ENCODE assay signal across 3 fruit fly cellular contexts in the genomic region with DNA sequence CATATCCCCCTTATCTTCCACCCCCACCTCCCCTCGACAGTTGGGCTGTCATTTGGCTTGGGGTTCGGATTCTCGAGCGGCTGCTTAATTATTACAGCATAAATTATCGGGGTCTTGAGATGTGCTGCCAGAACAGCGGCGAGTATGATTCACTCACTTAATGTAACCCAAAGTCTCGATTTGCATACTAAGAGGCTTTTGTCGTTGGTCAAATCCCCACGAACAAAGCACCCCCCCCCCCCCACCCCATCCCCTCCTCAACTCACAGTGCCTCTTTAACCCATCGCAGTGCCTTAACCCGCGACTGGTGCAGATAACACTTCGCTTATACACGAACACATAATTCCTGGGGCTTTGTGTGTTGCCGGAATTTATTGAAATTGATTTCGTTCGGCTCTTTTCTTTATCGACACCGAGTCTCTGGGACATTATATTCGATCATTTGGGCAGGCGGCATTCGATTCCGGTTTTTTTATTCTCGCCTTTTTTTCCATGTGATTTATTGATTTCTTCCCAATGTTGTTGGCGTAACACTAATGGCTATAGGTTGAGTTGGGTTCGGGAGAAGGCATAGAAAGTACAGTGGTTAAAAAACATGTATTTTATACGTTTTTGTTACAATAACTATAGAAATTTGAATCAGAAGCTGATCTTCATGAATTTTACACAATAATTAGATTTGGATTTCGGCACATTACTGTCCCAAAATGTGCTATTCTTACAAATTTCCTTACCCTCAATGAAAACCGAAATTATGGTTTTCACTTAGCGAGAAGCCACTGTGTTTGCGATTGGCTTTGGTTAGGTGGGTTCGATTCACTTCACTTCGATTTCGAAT.
TF ChIP-seq lines count a peak whose summit lies in the region.

No protein-coding gene starts in this region.

TF ChIP-seq in whole organism, embryonic, 481 proteins besides CTCF, POLR2A, EP300 and RAD21 (continued from another document and continues in another):
- TF ChIP-seq CG18476 (GFP tag; optimal IDR thresholded peaks at IDR 0.05; lab: Kevin White, UChicago) (peak; percentile 3), CG17385 (GFP tag; optimal IDR thresholded peaks at IDR 0.05; lab: Kevin White, UChicago) (peak; percentile 14), crc (GFP tag; optimal IDR thresholded peaks at IDR 0.05; lab: Kevin White, UChicago) (peak; percentile 55), Side (GFP tag; optimal IDR thresholded peaks at IDR 0.05; lab: Kevin White, UChicago) (peak; percentile 51), gfzf (GFP tag; optimal IDR thresholded peaks at IDR 0.05; lab: Kevin White, UChicago) (no peak), Hr3 (GFP tag; optimal IDR thresholded peaks at IDR 0.05; lab: Kevin White, UChicago) (no peak), HLH54F (GFP tag; optimal IDR thresholded peaks at IDR 0.05; lab: Kevin White, UChicago) (peak; percentile 32), CG9215 (GFP tag; IDR thresholded peaks at IDR 0.05; lab: Robert Waterston, UW) (no peak), hth (optimal IDR thresholded peaks at IDR 0.05; lab: Kevin White, UChicago) (no peak), ATbp (GFP tag; optimal IDR thresholded peaks at IDR 0.05; lab: Kevin White, UChicago) (peak; percentile 46), Pdp1 (GFP tag; optimal IDR thresholded peaks at IDR 0.05; lab: Kevin White, UChicago) (peak; percentile 29 to 49), Trl (optimal IDR thresholded peaks at IDR 0.05; lab: Kevin White, UChicago) (no peak), Trl (GFP tag; optimal IDR thresholded peaks at IDR 0.05; lab: Kevin White, UChicago) (peak; percentile 7), D19A (tag; optimal IDR thresholded peaks at IDR 0.05; lab: Kevin White, UChicago) (peak; percentile 68), CG15601 (tag; optimal IDR thresholded peaks at IDR 0.05; lab: Kevin White, UChicago) (peak; percentile 39), CG10366 (GFP tag; IDR thresholded peaks at IDR 0.05; lab: Robert Waterston, UW) (no peak), seq (GFP tag; IDR thresholded peaks at IDR 0.05; lab: Robert Waterston, UW) (0 out of 2 replicates have a peak, but pooled peaks have one; percentile 27), twi (tag; optimal IDR thresholded peaks at IDR 0.05; lab: Kevin White, UChicago) (peak; percentile 43), CG12155 (GFP tag; optimal IDR thresholded peaks at IDR 0.05; lab: Kevin White, UChicago) (peak; percentile 11), CG7786 (GFP tag; optimal IDR thresholded peaks at IDR 0.05; lab: Kevin White, UChicago) (peak; percentile 32), CG14014 (GFP tag; IDR thresholded peaks at IDR 0.05; lab: Robert Waterston, UW) (0 out of 2 replicates have a peak, but pooled peaks have one; percentile 12), CG9817 (tag; optimal IDR thresholded peaks at IDR 0.05; lab: Kevin White, UChicago) (peak; percentile 30), Bteb2 (GFP tag; optimal IDR thresholded peaks at IDR 0.05; lab: Kevin White, UChicago) (peak; percentile 22), en (GFP tag; optimal IDR thresholded peaks at IDR 0.05; lab: Kevin White, UChicago) (peak; percentile 19), Tbp (GFP tag; optimal IDR thresholded peaks at IDR 0.05; lab: Kevin White, UChicago) (no peak), CG32532 (GFP tag; IDR thresholded peaks at IDR 0.05; lab: Robert Waterston, UW) (0 out of 2 replicates have a peak, but pooled peaks have one; percentile 4), sc (optimal IDR thresholded peaks at IDR 0.05; lab: Kevin White, UChicago) (no peak), sc (GFP tag; optimal IDR thresholded peaks at IDR 0.05; lab: Kevin White, UChicago) (peak; percentile 47), CG17912 (GFP tag; optimal IDR thresholded peaks at IDR 0.05; lab: Kevin White, UChicago) (no peak), CG10979 (tag; optimal IDR thresholded peaks at IDR 0.05; lab: Kevin White, UChicago) (peak; percentile 73), dpn (GFP tag; optimal IDR thresholded peaks at IDR 0.05; lab: Kevin White, UChicago) (peak in 1 of 2 experiments; percentile 31), gsb-n (tag; optimal IDR thresholded peaks at IDR 0.05; lab: Kevin White, UChicago) (peak; percentile 95), CG12219 (GFP tag; optimal IDR thresholded peaks at IDR 0.05; lab: Kevin White, UChicago) (no peak), CG14441 (GFP tag; IDR thresholded peaks at IDR 0.05; lab: Robert Waterston, UW) (no peak), shn (GFP tag; optimal IDR thresholded peaks at IDR 0.05; lab: Kevin White, UChicago) (no peak), CG9609 (GFP tag; optimal IDR thresholded peaks at IDR 0.05; lab: Kevin White, UChicago) (peak; percentile 28), CG17361 (GFP tag; IDR thresholded peaks at IDR 0.05; lab: Robert Waterston, UW) (peak; percentile 56; the same call in 2 of the 3 replicates), gce (GFP tag; IDR thresholded peaks at IDR 0.05; lab: Robert Waterston, UW) (no peak), Chrac-16 (GFP tag; optimal IDR thresholded peaks at IDR 0.05; lab: Kevin White, UChicago) (peak; percentile 53), Hr51 (GFP tag; optimal IDR thresholded peaks at IDR 0.05; lab: Kevin White, UChicago) (peak in 1 of 2 experiments; percentile 13)

TF ChIP-seq in whole organism, prepupa, 60 proteins besides CTCF, POLR2A, EP300 and RAD21 (continued from another document):
- TF ChIP-seq fd59A (GFP tag; optimal IDR thresholded peaks at IDR 0.05; lab: Kevin White, UChicago) (no peak), lz (GFP tag; optimal IDR thresholded peaks at IDR 0.05; lab: Kevin White, UChicago) (peak; percentile 45), svp (GFP tag; lab: Kevin White, UChicago) (peak; percentile 68), CG1621 (tag; optimal IDR thresholded peaks at IDR 0.05; lab: Kevin White, UChicago) (no peak), Hr4 (GFP tag; optimal IDR thresholded peaks at IDR 0.05; lab: Kevin White, UChicago) (peak; percentile 27), CG31627 (GFP tag; optimal IDR thresholded peaks at IDR 0.05; lab: Kevin White, UChicago) (peak; percentile 53), CG6276 (GFP tag; optimal IDR thresholded peaks at IDR 0.05; lab: Kevin White, UChicago) (no peak), cyc (GFP tag; optimal IDR thresholded peaks at IDR 0.05; lab: Kevin White, UChicago) (peak; percentile 1), topi (GFP tag; optimal IDR thresholded peaks at IDR 0.05; lab: Kevin White, UChicago) (peak; percentile 48), CG16779 (tag; optimal IDR thresholded peaks at IDR 0.05; lab: Kevin White, UChicago) (no peak), eg (GFP tag; IDR thresholded peaks at IDR 0.05; lab: Robert Waterston, UW) (no peak)
TF ChIP-seq in whole organism, prepupa: peak in this region for 14.

TF ChIP-seq in whole organism, wandering third instar larva, 38 proteins besides CTCF, POLR2A, EP300 and RAD21 (continued from another document):
- no peak for TF ChIP-seq Hr83 (GFP tag; optimal IDR thresholded peaks at IDR 0.05; lab: Kevin White, UChicago; ENCODE audit: poor library complexity, severe bottlenecking)
